Worm (Caenorhabditis elegans): ENCODE measurements around the gene T25B9.12.

DNA sequence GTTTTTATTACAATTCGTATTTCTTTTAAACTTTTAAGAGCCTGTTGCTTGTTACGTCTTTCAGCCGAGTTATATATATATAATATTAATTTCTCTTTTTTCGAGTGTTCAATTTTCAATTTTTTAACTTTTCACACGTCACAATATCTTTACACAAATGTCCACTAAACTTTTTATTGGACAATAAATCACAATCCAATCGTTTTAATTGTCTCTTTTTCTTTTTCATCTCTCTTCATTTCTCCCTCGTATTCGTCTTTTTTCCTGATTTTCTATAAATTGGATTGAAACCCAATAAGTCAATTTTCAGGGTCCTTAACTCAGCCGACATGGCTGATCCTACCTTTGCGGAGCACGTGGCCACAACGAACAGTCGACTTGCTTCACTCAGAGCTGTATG is 46.9 kb downstream of the T25B9.12 start, which contains the start of gene miz-1:
- TF ChIP-seq tbx-37 (GFP tag; conservative IDR thresholded peaks at IDR 0.05) (no peak), hnd-1 (tag; optimal IDR thresholded peaks at IDR 0.05) (no peak), F13C5.2 (tag; optimal IDR thresholded peaks at IDR 0.05) (no peak), tbx-11 (GFP tag; IDR thresholded peaks at IDR 0.05) (no peak), ets-7 (tag; optimal IDR thresholded peaks at IDR 0.05) (no peak), ama-1 (optimal IDR thresholded peaks at IDR 0.05) (no peak)
